Fruit fly (Drosophila melanogaster): ENCODE measurements around the gene twin.

twin gene

dm6 chr3R:24230423-24231205 is 8.8 kb upstream of the twin start, which contains the start of gene mask (continued):
- peak; percentile 93 for TF ChIP-seq ci (GFP tag; IDR thresholded peaks at IDR 0.05)
- peak; percentile 77 for TF ChIP-seq Bdp1 (GFP tag; optimal IDR thresholded peaks at IDR 0.05)
- peak; percentile 62; the same call in 3 of the 4 replicates for TF ChIP-seq Gug (GFP tag; IDR thresholded peaks at IDR 0.05)
- TF ChIP-seq CG6254 (GFP tag; optimal IDR thresholded peaks at IDR 0.05) = peak; percentile 44
- TF ChIP-seq H15 (GFP tag; IDR thresholded peaks at IDR 0.05) = peak; percentile 82
- TF ChIP-seq CG33213 (GFP tag; optimal IDR thresholded peaks at IDR 0.05) = peak; percentile 84
- TF ChIP-seq eve (GFP tag; optimal IDR thresholded peaks at IDR 0.05) = no peak
- peak; percentile 89 for TF ChIP-seq CG13775 (GFP tag; optimal IDR thresholded peaks at IDR 0.05)
- no peak for TF ChIP-seq CG17186 (GFP tag; optimal IDR thresholded peaks at IDR 0.05)
- TF ChIP-seq CG15479 (GFP tag; optimal IDR thresholded peaks at IDR 0.05) = peak; percentile 4
- no peak for TF ChIP-seq TFAM (GFP tag; optimal IDR thresholded peaks at IDR 0.05)
- TF ChIP-seq CG34224 (GFP tag; IDR thresholded peaks at IDR 0.05; ENCODE audit: partially characterized antibody) = no peak
- peak; percentile 51 for TF ChIP-seq twi (tag; optimal IDR thresholded peaks at IDR 0.05)
- TF ChIP-seq Camta (GFP tag; optimal IDR thresholded peaks at IDR 0.05) = peak; percentile 84
- peak; percentile 56 for TF ChIP-seq HmgZ (tag; optimal IDR thresholded peaks at IDR 0.05)
- peak; percentile 7 for TF ChIP-seq jumu (GFP tag; optimal IDR thresholded peaks at IDR 0.05)
- no peak for TF ChIP-seq klu (GFP tag; IDR thresholded peaks at IDR 0.05)
- peak; percentile 74 for TF ChIP-seq CG12391 (tag; optimal IDR thresholded peaks at IDR 0.05)
- TF ChIP-seq Scr (GFP tag; IDR thresholded peaks at IDR 0.05; ENCODE audit: partially characterized antibody) = 0 out of 2 replicates have a peak, but pooled peaks have one; percentile 5
- peak; percentile 69; the same call in 1 of the 3 replicates for TF ChIP-seq so (GFP tag; IDR thresholded peaks at IDR 0.05)
- TF ChIP-seq Nf-YC (tag; optimal IDR thresholded peaks at IDR 0.05) = peak; percentile 50
- peak; percentile 73 for TF ChIP-seq disco-r (GFP tag; optimal IDR thresholded peaks at IDR 0.05)
- TF ChIP-seq CG11695 (GFP tag; IDR thresholded peaks at IDR 0.05) = 0 out of 3 replicates have a peak, but pooled peaks have one; percentile 24
- peak; percentile 55 for TF ChIP-seq amos (GFP tag; IDR thresholded peaks at IDR 0.05; ENCODE audit: partially characterized antibody)
- no peak for TF ChIP-seq tio (GFP tag; optimal IDR thresholded peaks at IDR 0.05)
- TF ChIP-seq Dref (GFP tag; IDR thresholded peaks at IDR 0.05) = peak; percentile 58
- no peak for TF ChIP-seq Doc2 (GFP tag; IDR thresholded peaks at IDR 0.05)
- no peak for TF ChIP-seq cad (GFP tag; optimal IDR thresholded peaks at IDR 0.05)
- no peak for TF ChIP-seq Doc3 (GFP tag; IDR thresholded peaks at IDR 0.05; ENCODE audit: partially characterized antibody)
- peak; percentile 54 for TF ChIP-seq ATbp (GFP tag; optimal IDR thresholded peaks at IDR 0.05)
- TF ChIP-seq mld (GFP tag; IDR thresholded peaks at IDR 0.05; ENCODE audit: partially characterized antibody) = no peak
- TF ChIP-seq sima (GFP tag; optimal IDR thresholded peaks at IDR 0.05) = peak; percentile 69
- no peak for TF ChIP-seq psq (GFP tag; optimal IDR thresholded peaks at IDR 0.05)
- TF ChIP-seq CG17328 (GFP tag; IDR thresholded peaks at IDR 0.05) = peak; percentile 79
- peak; percentile 52; the same call in 2 of the 3 replicates for TF ChIP-seq Mrtf (GFP tag; IDR thresholded peaks at IDR 0.05)
- no peak for TF ChIP-seq HLH4C (GFP tag; IDR thresholded peaks at IDR 0.05; ENCODE audit: partially characterized antibody)
- TF ChIP-seq jing (GFP tag; optimal IDR thresholded peaks at IDR 0.05) = no peak
- peak; percentile 69; the same call in 1 of the 2 replicates for TF ChIP-seq ap (GFP tag; IDR thresholded peaks at IDR 0.05)
- TF ChIP-seq Ets65A (GFP tag) = peak; percentile 97
- 0 out of 2 replicates have a peak, but pooled peaks have one; percentile 13 for TF ChIP-seq gsb (GFP tag; IDR thresholded peaks at IDR 0.05)
- peak; percentile 86 for TF ChIP-seq CG1233 (GFP tag; optimal IDR thresholded peaks at IDR 0.05)
- 0 out of 3 replicates have a peak, but pooled peaks have one; percentile 32 for TF ChIP-seq CG7963 (GFP tag; IDR thresholded peaks at IDR 0.05; ENCODE audit: partially characterized antibody)
- peak; percentile 49 for TF ChIP-seq CG8388 (GFP tag; optimal IDR thresholded peaks at IDR 0.05)
- peak; percentile 68 for TF ChIP-seq CG31441 (GFP tag; IDR thresholded peaks at IDR 0.05)
- peak; percentile 81 for TF ChIP-seq CG9817 (tag; optimal IDR thresholded peaks at IDR 0.05)
- TF ChIP-seq Mad (GFP tag; optimal IDR thresholded peaks at IDR 0.05) = peak; percentile 75
- TF ChIP-seq nom (GFP tag; optimal IDR thresholded peaks at IDR 0.05) = peak; percentile 62
- no peak for TF ChIP-seq CG4404 (GFP tag; IDR thresholded peaks at IDR 0.05)
- TF ChIP-seq wek (GFP tag; optimal IDR thresholded peaks at IDR 0.05) = peak; percentile 70
